Worm (Caenorhabditis elegans) whole organism, young adult: ENCODE results near the gene ZK809.1.

ENCODE experiments used
- B0035.1 ChIP-seq: sonication (generic microtip); optimal IDR thresholded peaks from 2 replicates; lab custom pipeline; 2016; ENCODE audit warnings: missing genetic modification characterization, mild to moderate bottlenecking, missing compliant biosample characterization, missing genotype, missing genetic modification reagents
- B0261.1 ChIP-seq: sonication (generic microtip); optimal IDR thresholded peaks from 2 replicates; lab custom pipeline; 2016; ENCODE audit warnings: mild to moderate bottlenecking, missing genetic modification characterization, moderate library complexity, missing compliant biosample characterization
- D2030.7 ChIP-seq: fragments of 200-800 bp; sonication (Bioruptor generic); IDR thresholded peaks from 2 replicates; pipeline ENCODE4 v1.3.6; 2022; ENCODE audit warnings: missing genetic modification reagents, missing genetic modification characterization, missing compliant biosample characterization
- F22D6.2 ChIP-seq: sonication (generic microtip); optimal IDR thresholded peaks from 2 replicates; lab custom pipeline; 2016; ENCODE audit warnings: mild to moderate bottlenecking, missing genetic modification characterization, missing compliant biosample characterization
- F23B12.7 ChIP-seq: sonication (generic microtip); optimal IDR thresholded peaks from 2 replicates; lab custom pipeline; 2017; ENCODE audit warnings: missing genetic modification characterization, mild to moderate bottlenecking, missing compliant biosample characterization, antibody characterized with exemption, moderate library complexity; ENCODE audit not compliant: insufficient read depth
- F49E8.2 ChIP-seq: sonication (generic microtip); optimal IDR thresholded peaks from 3 replicates; lab custom pipeline; 2017; ENCODE audit warnings: missing genetic modification characterization, mild to moderate bottlenecking, missing compliant biosample characterization, antibody characterized with exemption, moderate library complexity; ENCODE audit not compliant: insufficient read depth
- F52B5.7 ChIP-seq: sonication (generic microtip); optimal IDR thresholded peaks from 2 replicates; lab custom pipeline; 2016; ENCODE audit warnings: mild to moderate bottlenecking, missing genetic modification characterization, missing compliant biosample characterization
- K12H6.12 ChIP-seq: fragments of 200-800 bp; sonication (Bioruptor generic); optimal IDR thresholded peaks from 2 replicates; lab custom pipeline; 2018; ENCODE audit warnings: mild to moderate bottlenecking, missing genetic modification characterization, missing compliant biosample characterization
- T26A5.8 ChIP-seq: sonication (generic microtip); optimal IDR thresholded peaks from 2 replicates; lab custom pipeline; 2016; ENCODE audit warnings: missing genetic modification characterization, missing compliant biosample characterization
- aptf-3 ChIP-seq: fragments of 200-800 bp; sonication (Bioruptor generic); IDR thresholded peaks from 2 replicates; pipeline ENCODE4 v1.3.6; 2022; ENCODE audit warnings: missing genetic modification characterization, missing compliant biosample characterization
- atf-7 ChIP-seq: sonication (generic microtip); optimal IDR thresholded peaks from 2 replicates; lab custom pipeline; 2017; ENCODE audit warnings: mild to moderate bottlenecking, missing genetic modification characterization, missing compliant biosample characterization
- athp-1 ChIP-seq: sonication (generic microtip); optimal IDR thresholded peaks from 2 replicates; lab custom pipeline; 2017; ENCODE audit warnings: mild to moderate bottlenecking, missing genetic modification characterization, missing compliant biosample characterization
- attf-6 ChIP-seq: fragments of 200-800 bp; sonication (Bioruptor generic); IDR thresholded peaks from 2 replicates; pipeline ENCODE4 v1.3.6; 2022; ENCODE audit warnings: missing genetic modification reagents, missing genetic modification characterization, missing compliant biosample characterization
- bed-2 ChIP-seq: fragments of 200-800 bp; sonication (Bioruptor generic); IDR thresholded peaks from 2 replicates; pipeline ENCODE4 v1.3.6; 2022; ENCODE audit warnings: missing genetic modification reagents, missing genetic modification characterization, missing compliant biosample characterization
- cebp-1 ChIP-seq, 2 experiments: fragments of 200-800 bp in 1 of 2; sonication (Bioruptor generic) in 1 of 2; sonication (generic microtip) in 1 of 2; IDR thresholded peaks in 1 of 2; optimal IDR thresholded peaks in 1 of 2; 2 replicates each; pipeline versions ENCODE4 v1.3.6 to Lab custom; 2017 to 2022; ENCODE audit warnings: missing compliant biosample characterization in 2 of 2, missing genetic modification characterization in 2 of 2, mild to moderate bottlenecking in 1 of 2, missing genetic modification reagents in 1 of 2, moderate library complexity in 1 of 2
- cebp-2 ChIP-seq: fragments of 200-800 bp; sonication (Bioruptor generic); IDR thresholded peaks from 2 replicates; pipeline ENCODE4 v1.3.6; 2022; ENCODE audit warnings: missing genetic modification characterization, missing compliant biosample characterization
- die-1 ChIP-seq: sonication (generic microtip); optimal IDR thresholded peaks from 2 replicates; lab custom pipeline; 2016; ENCODE audit warnings: missing genotype, mild to moderate bottlenecking, missing genetic modification characterization, missing compliant biosample characterization
- dpff-1 ChIP-seq: sonication (generic microtip); optimal IDR thresholded peaks from 2 replicates; lab custom pipeline; 2017; ENCODE audit warnings: mild to moderate bottlenecking, missing genetic modification characterization, missing compliant biosample characterization
- egl-44 ChIP-seq: fragments of 200-800 bp; sonication (Bioruptor generic); IDR thresholded peaks from 2 replicates; pipeline ENCODE4 v1.3.6; 2022; ENCODE audit warnings: missing genetic modification reagents, missing genetic modification characterization, missing compliant biosample characterization
- fkh-3 ChIP-seq: sonication (generic microtip); optimal IDR thresholded peaks from 2 replicates; lab custom pipeline; 2016; ENCODE audit warnings: mild to moderate bottlenecking, missing genetic modification characterization, missing compliant biosample characterization
- gei-17 ChIP-seq: fragments of 200-800 bp; sonication (Bioruptor generic); optimal IDR thresholded peaks from 2 replicates; lab custom pipeline; 2018; ENCODE audit warnings: mild to moderate bottlenecking, missing genetic modification characterization, missing compliant biosample characterization
- hlh-12 ChIP-seq: sonication (generic microtip); optimal IDR thresholded peaks from 2 replicates; lab custom pipeline; 2016; ENCODE audit warnings: missing genetic modification characterization, missing compliant biosample characterization
- hrde-1 ChIP-seq: sonication (generic microtip); optimal IDR thresholded peaks from 2 replicates; lab custom pipeline; 2016; ENCODE audit warnings: missing genetic modification characterization, mild to moderate bottlenecking, missing compliant biosample characterization, moderate library complexity, missing genotype, missing genetic modification reagents, borderline replicate concordance
- let-607 ChIP-seq, 2 experiments: fragments of 200-800 bp in 1 of 2; sonication (Bioruptor generic) in 1 of 2; sonication (generic microtip) in 1 of 2; optimal IDR thresholded peaks; 2 replicates each; lab custom pipeline; 2016 to 2018; ENCODE audit warnings: mild to moderate bottlenecking in 2 of 2, missing compliant biosample characterization in 2 of 2, missing genetic modification characterization in 2 of 2, moderate library complexity in 2 of 2, missing genotype in 1 of 2
- lin-40 ChIP-seq: sonication (generic microtip); optimal IDR thresholded peaks from 2 replicates; lab custom pipeline; 2016; ENCODE audit warnings: missing genetic modification characterization, mild to moderate bottlenecking, missing compliant biosample characterization, missing genotype, missing genetic modification reagents
- lsl-1 ChIP-seq: fragments of 200-800 bp; sonication (Bioruptor generic); optimal IDR thresholded peaks from 2 replicates; lab custom pipeline; 2018; ENCODE audit warnings: mild to moderate bottlenecking, missing genetic modification characterization, moderate library complexity, missing compliant biosample characterization
- lsy-27 ChIP-seq: sonication (generic microtip); optimal IDR thresholded peaks from 2 replicates; lab custom pipeline; 2017; ENCODE audit warnings: missing genetic modification characterization, mild to moderate bottlenecking, missing compliant biosample characterization, antibody characterized with exemption, missing genotype, borderline replicate concordance; ENCODE audit not compliant: insufficient read depth
- madf-10 ChIP-seq: sonication (generic microtip); optimal IDR thresholded peaks from 2 replicates; lab custom pipeline; 2016; ENCODE audit warnings: mild to moderate bottlenecking, missing genetic modification characterization, missing compliant biosample characterization
- madf-3 ChIP-seq: fragments of 200-800 bp; sonication (Bioruptor generic); IDR thresholded peaks from 2 replicates; pipeline ENCODE4 v1.3.6; 2022; ENCODE audit warnings: missing genetic modification reagents, missing genetic modification characterization, missing compliant biosample characterization
- madf-6 ChIP-seq: fragments of 200-800 bp; sonication (Bioruptor generic); IDR thresholded peaks from 2 replicates; pipeline ENCODE4 v1.3.6; 2022; ENCODE audit warnings: missing genetic modification reagents, missing genetic modification characterization, missing compliant biosample characterization
- mel-28 ChIP-seq: sonication (generic microtip); optimal IDR thresholded peaks from 2 replicates; lab custom pipeline; 2016; ENCODE audit warnings: borderline replicate concordance, mild to moderate bottlenecking, missing genetic modification characterization, missing compliant biosample characterization
- nfyb-1 ChIP-seq: fragments of 200-800 bp; sonication (Bioruptor generic); IDR thresholded peaks from 2 replicates; pipeline ENCODE4 v1.3.6; 2022; ENCODE audit warnings: missing genetic modification reagents, missing genetic modification characterization, missing compliant biosample characterization
- nhr-120 ChIP-seq: fragments of 200-800 bp; sonication (Bioruptor generic); IDR thresholded peaks from 2 replicates; pipeline ENCODE4 v1.3.6; 2022; ENCODE audit warnings: missing genetic modification characterization, missing compliant biosample characterization
- nhr-27 ChIP-seq: fragments of 200-800 bp; sonication (Bioruptor generic); optimal IDR thresholded peaks from 2 replicates; lab custom pipeline; 2018; ENCODE audit warnings: mild to moderate bottlenecking, missing genetic modification characterization, moderate library complexity, missing compliant biosample characterization
- rcor-1 ChIP-seq: fragments of 200-800 bp; sonication (Bioruptor generic); IDR thresholded peaks from 2 replicates; pipeline ENCODE4 v1.3.6; 2022; ENCODE audit warnings: missing genetic modification reagents, missing genetic modification characterization, missing compliant biosample characterization
- rec-8 ChIP-seq, 2 experiments: sonication (generic microtip); optimal IDR thresholded peaks; 2 replicates each; lab custom pipeline; 2016; ENCODE audit warnings: mild to moderate bottlenecking in 2 of 2, missing genetic modification characterization in 2 of 2, missing genetic modification reagents in 2 of 2, missing genotype in 2 of 2, missing biosample characterization in 1 of 2, missing compliant biosample characterization in 1 of 2, moderate library complexity in 1 of 2
- rpc-1 ChIP-seq, 2 experiments: fragments of 150-350 bp in 1 of 2; sonication (generic microtip) in 1 of 2; optimal IDR thresholded peaks; 2 replicates each; lab custom pipeline; 2014 to 2018; ENCODE audit warnings: missing biosample characterization in 1 of 2, missing genetic modification characterization in 1 of 2, missing genetic modification reagents in 1 of 2, missing genotype in 1 of 2
- snpc-4 ChIP-seq, 5 experiments: fragments of 150-350 bp in 1 of 5; sonication (generic microtip) in 4 of 5; optimal IDR thresholded peaks; 2 replicates each; lab custom pipeline; 2014 to 2018; ENCODE audit warnings: missing genetic modification characterization in 5 of 5, missing biosample characterization in 3 of 5, antibody characterized with exemption in 2 of 5, mild to moderate bottlenecking in 2 of 5, missing compliant biosample characterization in 2 of 5, missing genotype in 2 of 5, moderate library complexity in 2 of 5, missing genetic modification reagents in 1 of 5
- somi-1 ChIP-seq: fragments of 200-800 bp; sonication (Bioruptor generic); optimal IDR thresholded peaks from 2 replicates; lab custom pipeline; 2018; ENCODE audit warnings: mild to moderate bottlenecking, missing genetic modification characterization, missing compliant biosample characterization
- xnd-1 ChIP-seq: sonication (generic microtip); optimal IDR thresholded peaks from 2 replicates; lab custom pipeline; 2016; ENCODE audit warnings: missing genotype, missing genetic modification reagents, missing genetic modification characterization, missing compliant biosample characterization
- ztf-22 ChIP-seq: fragments of 200-800 bp; sonication (Bioruptor generic); optimal IDR thresholded peaks from 2 replicates; lab custom pipeline; 2018; ENCODE audit warnings: mild to moderate bottlenecking, missing genetic modification characterization, moderate library complexity, missing compliant biosample characterization

The ZK809.1 gene

DNA sequence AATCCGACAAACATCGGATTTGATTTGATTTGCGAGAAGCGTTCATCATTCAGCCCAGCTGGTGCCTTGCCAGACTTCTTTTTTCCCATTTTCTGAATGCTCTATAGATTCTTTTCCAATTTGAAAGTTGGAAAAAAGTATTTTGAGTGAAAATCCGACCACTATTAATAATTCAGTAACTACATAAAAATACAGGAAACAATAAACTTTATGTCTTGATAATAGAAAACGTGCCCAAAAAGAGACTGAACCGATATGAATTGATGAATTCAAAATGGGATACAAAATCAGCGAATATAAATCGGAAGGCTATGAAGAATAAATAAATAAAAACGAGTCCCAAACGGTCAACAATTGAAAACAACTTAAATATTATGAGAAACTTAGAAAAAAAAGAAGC lies 10.2 kb upstream of the ZK809.1 start, which contains the start of gene F58B3.4:
F58B3.4 (minus strand) TSS at position 101 of the 400 bp plus-strand sequence.
- TF ChIP-seq madf-6 (GFP tag; lab: Robert Waterston, UW): peak; percentile 50
- TF ChIP-seq lsy-27 (tag; lab: Kevin White, UChicago): no peak
- no peak for TF ChIP-seq egl-44
- TF ChIP-seq, all 124 proteins: peak for 1

DNA sequence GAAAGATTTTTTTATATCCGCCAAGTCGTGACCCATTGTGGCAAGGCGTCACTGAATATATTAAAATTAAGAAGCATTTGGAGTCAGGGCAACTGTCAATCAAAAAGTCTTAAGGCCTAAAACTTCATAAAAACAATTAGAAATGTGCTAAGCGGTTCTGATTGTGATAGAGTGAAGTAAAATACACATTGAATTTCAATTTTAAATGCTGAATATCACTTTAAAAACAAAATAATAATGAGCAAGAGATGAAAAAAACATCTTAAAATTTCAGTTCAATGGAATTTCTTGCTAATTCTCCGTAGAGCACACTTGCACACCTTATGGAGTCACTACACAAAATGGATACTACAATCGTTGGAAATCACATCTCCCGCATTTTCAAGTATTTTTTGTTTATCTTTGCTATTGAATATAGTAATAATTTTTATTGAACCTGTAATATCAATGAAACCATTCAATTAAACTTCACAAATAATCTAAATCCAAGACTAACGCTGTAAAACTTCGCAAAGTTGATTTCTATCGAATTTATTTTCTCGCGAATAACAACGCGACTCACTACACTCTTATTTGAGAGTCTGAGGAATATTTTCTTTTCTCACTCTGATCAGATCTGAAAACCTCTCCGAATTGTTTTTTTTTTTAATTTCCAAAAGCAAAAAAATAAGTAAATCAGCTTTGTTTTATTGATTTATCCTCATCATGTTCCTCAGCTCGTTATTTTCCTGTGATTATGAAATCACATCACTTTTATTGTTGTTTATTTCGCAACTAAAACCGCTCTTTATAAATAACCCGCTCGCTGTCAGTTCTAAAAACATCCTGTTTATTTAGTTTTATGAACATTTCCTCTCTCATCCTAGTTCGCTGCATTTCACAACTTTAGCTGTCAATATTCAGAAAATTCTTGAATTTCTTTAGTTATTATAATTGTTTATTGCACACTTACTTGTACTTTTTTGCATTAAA lies 6.2 kb upstream of the ZK809.1 start, which contains the start of gene mars-1:
mars-1 (minus strand) TSS at position 51 of the 972 bp plus-strand sequence.
- peak; percentile 22; the same call in 1 of the 2 replicates for TF ChIP-seq rcor-1 (GFP tag; lab: Robert Waterston, UW)
- no peak for TF ChIP-seq rec-8 (tag; optimal IDR thresholded peaks at IDR 0.05; lab: Kevin White, UChicago)
- no peak for TF ChIP-seq B0035.1 (tag; lab: Kevin White, UChicago)
- no peak for TF ChIP-seq rpc-1 (optimal IDR thresholded peaks at IDR 0.05; lab: Kevin White, UChicago)
- no peak for TF ChIP-seq rpc-1 (tag; optimal IDR thresholded peaks at IDR 0.05; lab: Kevin White, UChicago)
- TF ChIP-seq snpc-4 (GFP tag; optimal IDR thresholded peaks at IDR 0.05; lab: Kevin White, UChicago): no peak
- TF ChIP-seq snpc-4 (tag; optimal IDR thresholded peaks at IDR 0.05; lab: Kevin White, UChicago): peak in 2 of 4 experiments; percentile 12 to 41
- TF ChIP-seq die-1 (tag; lab: Kevin White, UChicago): no peak
- 0 out of 2 replicates have a peak, but pooled peaks have one; percentile 19 for TF ChIP-seq D2030.7 (GFP tag; lab: Robert Waterston, UW)
- TF ChIP-seq dpff-1 (tag; lab: Kevin White, UChicago): no peak
- TF ChIP-seq F23B12.7 (tag; lab: Kevin White, UChicago): no peak
- TF ChIP-seq T26A5.8: no peak
- TF ChIP-seq somi-1 (GFP tag; lab: Kevin White, UChicago): no peak
- no peak for TF ChIP-seq atf-7 (tag; lab: Kevin White, UChicago)
- no peak for TF ChIP-seq cebp-2
- no peak for TF ChIP-seq attf-6
- TF ChIP-seq cebp-1 (GFP tag; IDR thresholded peaks at IDR 0.05; lab: Robert Waterston, UW): peak; percentile 48; the same call in 1 of the 2 replicates
- TF ChIP-seq cebp-1 (tag; optimal IDR thresholded peaks at IDR 0.05; lab: Kevin White, UChicago): peak; percentile 94
- no peak for TF ChIP-seq hlh-12 (tag; lab: Kevin White, UChicago)
- peak in 1 of 2 experiments; percentile 28 for TF ChIP-seq let-607 (tag; optimal IDR thresholded peaks at IDR 0.05; lab: Kevin White, UChicago)
- no peak for TF ChIP-seq bed-2 (GFP tag; lab: Robert Waterston, UW)
- no peak for TF ChIP-seq hrde-1 (tag; lab: Kevin White, UChicago)
- no peak for TF ChIP-seq F49E8.2 (tag; lab: Kevin White, UChicago)
- TF ChIP-seq K12H6.12 (tag; lab: Kevin White, UChicago): peak; percentile 57
- no peak for TF ChIP-seq nhr-120 (GFP tag; lab: Robert Waterston, UW)
- peak; percentile 1 for TF ChIP-seq madf-10 (tag; lab: Kevin White, UChicago)
- no peak for TF ChIP-seq mel-28 (tag; lab: Kevin White, UChicago)
- TF ChIP-seq lsy-27 (tag; lab: Kevin White, UChicago): no peak
- no peak for TF ChIP-seq B0261.1 (tag; lab: Kevin White, UChicago)
- TF ChIP-seq nhr-27: no peak
- no peak for TF ChIP-seq madf-3 (GFP tag; lab: Robert Waterston, UW)
- no peak for TF ChIP-seq fkh-3 (tag; lab: Kevin White, UChicago)
- TF ChIP-seq lsl-1 (GFP tag; lab: Kevin White, UChicago): peak; percentile 43
- TF ChIP-seq athp-1: no peak
- TF ChIP-seq F22D6.2: no peak
- TF ChIP-seq xnd-1 (tag; lab: Kevin White, UChicago): no peak
- TF ChIP-seq F52B5.7 (tag; lab: Kevin White, UChicago): no peak
- no peak for TF ChIP-seq gei-17 (GFP tag; lab: Kevin White, UChicago)
- no peak for TF ChIP-seq ztf-22 (GFP tag; lab: Kevin White, UChicago)
- no peak for TF ChIP-seq aptf-3 (GFP tag; lab: Robert Waterston, UW)
- TF ChIP-seq nfyb-1 (GFP tag; lab: Robert Waterston, UW): 0 out of 2 replicates have a peak, but pooled peaks have one; percentile 42
- peak; percentile 18 for TF ChIP-seq lin-40 (tag; lab: Kevin White, UChicago)
